Fruit fly (Drosophila melanogaster) whole organism, adult: ENCODE measurements around the gene CG42835.

Source experiments
- CG11617 ChIP-seq: fragments of 200-800 bp; sonication (Bioruptor generic); optimal IDR thresholded peaks from 2 replicates; lab custom pipeline; 2017; ENCODE audit warnings: mild to moderate bottlenecking, missing biosample characterization, missing genetic modification reagents, missing genetic modification characterization
- CG12768 ChIP-seq: fragments of 200-800 bp; sonication (Bioruptor generic); optimal IDR thresholded peaks from 2 replicates; lab custom pipeline; 2017; ENCODE audit warnings: missing biosample characterization, missing genetic modification characterization, mild to moderate bottlenecking, moderate library complexity, missing genetic modification reagents
- CG14711 ChIP-seq: fragments of 200-800 bp; sonication (Bioruptor generic); optimal IDR thresholded peaks from 2 replicates; lab custom pipeline; 2018; ENCODE audit warnings: missing biosample characterization, mild to moderate bottlenecking, missing genetic modification characterization, moderate library complexity
- CG1620 ChIP-seq: fragments of 200-800 bp; sonication (Bioruptor generic); optimal IDR thresholded peaks from 2 replicates; lab custom pipeline; 2016; ENCODE audit warnings: missing biosample characterization, missing genetic modification characterization
- CG5204 ChIP-seq: fragments of 200-800 bp; sonication (Bioruptor generic); optimal IDR thresholded peaks from 2 replicates; lab custom pipeline; 2016; ENCODE audit warnings: missing biosample characterization, missing genetic modification characterization
- CG7045 ChIP-seq: fragments of 200-800 bp; sonication (Bioruptor generic); optimal IDR thresholded peaks from 2 replicates; lab custom pipeline; 2017; ENCODE audit warnings: missing biosample characterization, mild to moderate bottlenecking, missing genetic modification characterization
- CG7101 ChIP-seq: fragments of 200-800 bp; sonication (Bioruptor generic); optimal IDR thresholded peaks from 2 replicates; lab custom pipeline; 2018; ENCODE audit warnings: missing biosample characterization, mild to moderate bottlenecking, missing genetic modification characterization, moderate library complexity
- Clk ChIP-seq: fragments of 200-800 bp; sonication (Bioruptor generic); optimal IDR thresholded peaks from 2 replicates; lab custom pipeline; 2017; ENCODE audit warnings: missing biosample characterization, missing genetic modification characterization
- Crg-1 ChIP-seq: fragments of 200-800 bp; sonication (Bioruptor generic); optimal IDR thresholded peaks from 2 replicates; lab custom pipeline; 2016; ENCODE audit warnings: missing biosample characterization, missing genetic modification characterization
- Hr96 ChIP-seq: fragments of 200-800 bp; sonication (Bioruptor generic); optimal IDR thresholded peaks from 2 replicates; lab custom pipeline; 2016; ENCODE audit warnings: missing biosample characterization, missing genetic modification characterization
- Mnt ChIP-seq: fragments of 200-800 bp; sonication (Bioruptor generic); optimal IDR thresholded peaks from 2 replicates; lab custom pipeline; 2016; ENCODE audit warnings: missing biosample characterization, mild to moderate bottlenecking, missing genetic modification characterization
- bab1 ChIP-seq: fragments of 200-800 bp; sonication (Bioruptor generic); optimal IDR thresholded peaks from 3 replicates; lab custom pipeline; 2019; ENCODE audit warnings: missing biosample characterization, mild to moderate bottlenecking, missing genetic modification characterization, moderate library complexity
- cic ChIP-seq: fragments of 200-800 bp; sonication (Bioruptor generic); optimal IDR thresholded peaks from 2 replicates; lab custom pipeline; 2017; ENCODE audit warnings: missing biosample characterization, mild to moderate bottlenecking, missing genetic modification characterization, moderate library complexity
- cnc ChIP-seq, 2 experiments: fragments of >200 bp; optimal IDR thresholded peaks; 2 replicates each; lab custom pipeline; 2017
- kay ChIP-seq: fragments of 200-800 bp; sonication (Bioruptor generic); peaks from one replicate; lab custom pipeline; 2016; ENCODE audit warnings: missing biosample characterization, missing genetic modification characterization, borderline replicate concordance
- ovo ChIP-seq: fragments of 200-800 bp; sonication (Bioruptor generic); optimal IDR thresholded peaks from 2 replicates; lab custom pipeline; 2016; ENCODE audit warnings: missing biosample characterization, missing genetic modification characterization
- pad ChIP-seq: fragments of 200-800 bp; sonication (Bioruptor generic); optimal IDR thresholded peaks from 3 replicates; lab custom pipeline; 2017; ENCODE audit warnings: missing biosample characterization, missing genetic modification characterization, mild to moderate bottlenecking, moderate library complexity, missing genetic modification reagents
- tj ChIP-seq: fragments of 200-800 bp; sonication (Bioruptor generic); optimal IDR thresholded peaks from 3 replicates; lab custom pipeline; 2017; ENCODE audit warnings: missing biosample characterization, mild to moderate bottlenecking, missing genetic modification characterization, moderate library complexity
- toe ChIP-seq: fragments of 200-800 bp; sonication (Bioruptor generic); optimal IDR thresholded peaks from 2 replicates; lab custom pipeline; 2016; ENCODE audit warnings: missing biosample characterization, missing genetic modification characterization

Gene CG42835

dm6 chr3R:17412458-17413127 is 7.8 kb upstream of the CG42835 start, which contains the start of gene CG42821:
Gene CG42821 (plus strand): TSS chr3R:17413077.
- TF ChIP-seq CG7101 (tag; lab: Kevin White, UChicago) (no peak), bab1 (peak; percentile 23), CG14711 (tag; lab: Kevin White, UChicago) (peak; percentile 29)

dm6 chr3R:17413601-17414000 is 6.8 kb upstream of the CG42835 start, which contains the start of gene CG42822:
Gene CG42822 (plus strand): TSS chr3R:17413901.
- no peak for TF ChIP-seq cic (GFP tag; lab: Kevin White, UChicago)
- no peak for TF ChIP-seq toe (GFP tag; lab: Kevin White, UChicago)
- TF ChIP-seq kay = no peak
- TF ChIP-seq CG14711 (tag; lab: Kevin White, UChicago) = no peak
- no peak for TF ChIP-seq CG7045 (GFP tag; lab: Kevin White, UChicago)

dm6 chr3R:17415439-17415838 is 5.0 kb upstream of the CG42835 start, which contains the start of gene CG5866:
Gene CG5866 (plus strand): TSS chr3R:17415739.
- TF ChIP-seq pad = no peak
- TF ChIP-seq tj (GFP tag; lab: Kevin White, UChicago) = no peak
- TF ChIP-seq cic (GFP tag; lab: Kevin White, UChicago) = no peak
- TF ChIP-seq CG5204 (GFP tag; lab: Kevin White, UChicago) = no peak
- no peak for TF ChIP-seq CG1620 (GFP tag; lab: Kevin White, UChicago)
- no peak for TF ChIP-seq CG7101 (tag; lab: Kevin White, UChicago)
- TF ChIP-seq CG12768 (GFP tag; lab: Kevin White, UChicago) = no peak
- TF ChIP-seq Hr96 (GFP tag; lab: Kevin White, UChicago) = no peak
- TF ChIP-seq cnc (optimal IDR thresholded peaks at IDR 0.05; lab: Kevin White, UChicago) = no peak

dm6 chr3R:17417167-17417566 is 3.3 kb upstream of the CG42835 start, which contains the start of gene CG33333:
Gene CG33333 (plus strand): TSS chr3R:17417467.
- no peak for TF ChIP-seq tj (GFP tag; lab: Kevin White, UChicago)
- no peak for TF ChIP-seq CG7101 (tag; lab: Kevin White, UChicago)
- no peak for TF ChIP-seq ovo (GFP tag; lab: Kevin White, UChicago)
- TF ChIP-seq pad = no peak
- no peak for TF ChIP-seq CG7045 (GFP tag; lab: Kevin White, UChicago)
- TF ChIP-seq CG11617 (GFP tag; lab: Kevin White, UChicago) = no peak
- no peak for TF ChIP-seq CG1620 (GFP tag; lab: Kevin White, UChicago)
- TF ChIP-seq Mnt = no peak
- no peak for TF ChIP-seq toe (GFP tag; lab: Kevin White, UChicago)
- TF ChIP-seq bab1 = no peak
- no peak for TF ChIP-seq CG5204 (GFP tag; lab: Kevin White, UChicago)
- TF ChIP-seq kay = no peak

- no peak for TF ChIP-seq CG11617 (GFP tag; lab: Kevin White, UChicago)
- no peak for TF ChIP-seq Crg-1 (GFP tag; lab: Kevin White, UChicago)
- no peak for TF ChIP-seq CG12768 (GFP tag; lab: Kevin White, UChicago)
- TF ChIP-seq pad = no peak
- no peak for TF ChIP-seq cic (GFP tag; lab: Kevin White, UChicago)
- no peak for TF ChIP-seq ovo (GFP tag; lab: Kevin White, UChicago)
- no peak for TF ChIP-seq kay
- no peak for TF ChIP-seq CG7045 (GFP tag; lab: Kevin White, UChicago)
- no peak for TF ChIP-seq Mnt
- TF ChIP-seq tj (GFP tag; lab: Kevin White, UChicago) = no peak
- no peak for TF ChIP-seq Hr96 (GFP tag; lab: Kevin White, UChicago)
- TF ChIP-seq Clk (GFP tag; lab: Kevin White, UChicago) = no peak
Measured at dm6 chr3R:17418459-17418858, 2.0 kb upstream of the CG42835 start, which contains the start of gene CG42834. Gene CG42834 (plus strand): TSS chr3R:17418759.

- TF ChIP-seq CG14711 (tag; lab: Kevin White, UChicago) (no peak), bab1 (no peak), tj (GFP tag; lab: Kevin White, UChicago) (no peak), CG11617 (GFP tag; lab: Kevin White, UChicago) (no peak), toe (GFP tag; lab: Kevin White, UChicago) (no peak), cnc (optimal IDR thresholded peaks at IDR 0.05; lab: Kevin White, UChicago) (no peak), pad (no peak), CG7101 (tag; lab: Kevin White, UChicago) (no peak), Mnt (no peak)
Measured at dm6 chr3R:17422102-17422501, 1.7 kb downstream of the CG42835 start, which contains the start of gene CG14332. Gene CG14332 (minus strand): TSS chr3R:17422202.

- no peak for TF ChIP-seq cic (GFP tag; lab: Kevin White, UChicago)
- no peak for TF ChIP-seq cnc (optimal IDR thresholded peaks at IDR 0.05; lab: Kevin White, UChicago)
Measured at dm6 chr3R:17425417-17425915, 5.0 kb downstream of the CG42835 start, which contains the start of gene cysu. Gene cysu (plus strand): TSS chr3R:17425768.
